Worm (Caenorhabditis elegans) whole organism, L3 larva: ENCODE data around the gene lgg-2.

ENCODE experiments used
- ama-1 ChIP-seq: fragments of 150-350 bp; optimal IDR thresholded peaks from 2 replicates; lab custom pipeline; 2018
- ceh-82 ChIP-seq: fragments of 150-350 bp; optimal IDR thresholded peaks from 2 replicates; lab custom pipeline; 2014; ENCODE audit warnings: missing biosample characterization, missing genetic modification characterization
- ceh-9 ChIP-seq: sonication (generic microtip); optimal IDR thresholded peaks from 2 replicates; lab custom pipeline; 2018; ENCODE audit warnings: missing biosample characterization, missing genetic modification characterization
- elt-3 ChIP-seq, 3 experiments: fragments of 150-350 bp in 1 of 3; sonication (generic microtip) in 2 of 3; optimal IDR thresholded peaks; 2 replicates in 2 of 3; 4 replicates in 1 of 3; lab custom pipeline; 2014 to 2017; ENCODE audit warnings: missing biosample characterization in 3 of 3, missing genetic modification characterization in 3 of 3
- nhr-12 ChIP-seq: fragments of 150-350 bp; optimal IDR thresholded peaks from 2 replicates; lab custom pipeline; 2014; ENCODE audit warnings: missing biosample characterization, missing genetic modification characterization
- unc-39 ChIP-seq: sonication (generic microtip); optimal IDR thresholded peaks from 4 replicates; lab custom pipeline; 2017; ENCODE audit warnings: missing biosample characterization, missing genetic modification characterization
- unc-62 ChIP-seq: fragments of 150-350 bp; sonication (generic microtip); optimal IDR thresholded peaks from 4 replicates; lab custom pipeline; 2014; ENCODE audit warnings: missing biosample characterization, missing genetic modification reagents, missing genetic modification characterization
- ztf-11 ChIP-seq: fragments of 150-350 bp; optimal IDR thresholded peaks from 2 replicates; lab custom pipeline; 2014; ENCODE audit warnings: missing biosample characterization, missing genetic modification characterization

DNA sequence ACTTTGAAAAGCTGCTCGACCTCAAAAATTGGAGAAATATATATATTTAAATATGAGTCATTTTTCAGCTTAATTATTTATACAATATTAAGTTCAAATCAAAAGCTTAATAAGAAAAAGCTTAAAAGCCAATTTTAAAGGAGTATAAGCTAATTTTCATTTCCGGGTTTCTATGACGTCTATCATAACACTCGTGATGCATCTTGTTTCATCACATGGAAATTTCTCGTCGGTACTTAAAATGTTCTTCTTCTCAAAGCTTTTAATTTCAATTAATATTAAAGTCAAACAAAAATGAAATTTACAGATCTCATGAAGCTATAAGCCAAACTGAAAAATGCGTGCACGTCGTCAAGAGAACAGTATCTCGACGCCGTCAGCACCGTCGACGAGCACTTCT lies 15.9 kb downstream of the lgg-2 start, which contains the start of gene rbr-2:
- no peak for TF ChIP-seq nhr-12
- TF ChIP-seq ama-1 (lab: Kevin White, UChicago): no peak
- no peak for TF ChIP-seq ztf-11
- no peak for TF ChIP-seq unc-39
- TF ChIP-seq ceh-82: no peak
- no peak for TF ChIP-seq unc-62 (GFP tag; lab: Kevin White, UChicago)
- TF ChIP-seq ceh-9 (tag; lab: Kevin White, UChicago): no peak
- no peak for TF ChIP-seq elt-3 (tag; optimal IDR thresholded peaks at IDR 0.05; lab: Kevin White, UChicago)
